Worm (Caenorhabditis elegans) whole organism, L3 larva: ENCODE measurements around the gene ncx-9.
A peak's percentile ranks its signal among the peaks of the same experiment; 100 is the strongest.

ENCODE experiments used
- R02D3.7 ChIP-seq: fragments of 150-350 bp; optimal IDR thresholded peaks from 2 replicates; lab custom pipeline; 2014; ENCODE audit warnings: missing biosample characterization, missing genetic modification characterization
- ZK546.5 ChIP-seq: sonication (generic microtip); optimal IDR thresholded peaks from 2 replicates; lab custom pipeline; 2017; ENCODE audit warnings: missing biosample characterization, missing genetic modification characterization
- ceh-16 ChIP-seq: sonication (generic microtip); optimal IDR thresholded peaks from 2 replicates; lab custom pipeline; 2017; ENCODE audit warnings: missing biosample characterization, missing genetic modification characterization
- ceh-28 ChIP-seq: fragments of 150-350 bp; optimal IDR thresholded peaks from 2 replicates; lab custom pipeline; 2014; ENCODE audit warnings: missing biosample characterization, missing genetic modification reagents, missing genetic modification characterization
- ceh-82 ChIP-seq: fragments of 150-350 bp; optimal IDR thresholded peaks from 2 replicates; lab custom pipeline; 2014; ENCODE audit warnings: missing biosample characterization, missing genetic modification characterization
- daf-12 ChIP-seq: fragments of 150-350 bp; optimal IDR thresholded peaks from 2 replicates; lab custom pipeline; 2014; ENCODE audit warnings: missing biosample characterization, missing genetic modification reagents, missing genetic modification characterization
- egl-27 ChIP-seq: sonication (generic microtip); optimal IDR thresholded peaks from 4 replicates; lab custom pipeline; 2017; ENCODE audit warnings: missing biosample characterization, missing genetic modification reagents, missing genetic modification characterization
- egl-5 ChIP-seq: fragments of 150-350 bp; optimal IDR thresholded peaks from 2 replicates; lab custom pipeline; 2017; ENCODE audit warnings: missing biosample characterization, missing genetic modification reagents, missing genetic modification characterization, inconsistent platforms
- elt-1 ChIP-seq: fragments of 150-350 bp; optimal IDR thresholded peaks from 2 replicates; lab custom pipeline; 2014; ENCODE audit warnings: missing biosample characterization, missing genetic modification characterization
- elt-2 ChIP-seq: sonication (generic microtip); optimal IDR thresholded peaks from 2 replicates; lab custom pipeline; 2016; ENCODE audit warnings: missing genetic modification reagents, mild to moderate bottlenecking, missing genetic modification characterization, missing compliant biosample characterization
- eor-1 ChIP-seq, 2 experiments: fragments of 150-350 bp; optimal IDR thresholded peaks; 2 replicates each; lab custom pipeline; 2014 to 2018; ENCODE audit warnings: missing biosample characterization in 2 of 2, missing genetic modification characterization in 2 of 2
- fkh-2 ChIP-seq: fragments of 150-350 bp; optimal IDR thresholded peaks from 2 replicates; lab custom pipeline; 2014; ENCODE audit warnings: missing biosample characterization, missing genetic modification reagents, missing genetic modification characterization
- hmg-11 ChIP-seq: sonication (generic microtip); optimal IDR thresholded peaks from 2 replicates; lab custom pipeline; 2016; ENCODE audit warnings: missing genetic modification characterization, missing compliant biosample characterization
- lin-15B ChIP-seq: fragments of 150-350 bp; optimal IDR thresholded peaks from 2 replicates; lab custom pipeline; 2014; ENCODE audit warnings: missing biosample characterization, missing genetic modification characterization
- lsy-12 ChIP-seq: sonication (generic microtip); optimal IDR thresholded peaks from 2 replicates; lab custom pipeline; 2016; ENCODE audit warnings: mild to moderate bottlenecking, missing genetic modification characterization, missing compliant biosample characterization
- mdl-1 ChIP-seq: fragments of 150-350 bp; optimal IDR thresholded peaks from 2 replicates; lab custom pipeline; 2014; ENCODE audit warnings: missing biosample characterization, missing genetic modification characterization
- nfya-1 ChIP-seq: sonication (generic microtip); optimal IDR thresholded peaks from 2 replicates; lab custom pipeline; 2017; ENCODE audit warnings: missing genetic modification characterization, mild to moderate bottlenecking, missing compliant biosample characterization, antibody characterized with exemption, moderate library complexity; ENCODE audit not compliant: insufficient read depth
- nhr-11 ChIP-seq: fragments of 150-350 bp; optimal IDR thresholded peaks from 2 replicates; lab custom pipeline; 2014; ENCODE audit warnings: missing biosample characterization, missing genetic modification characterization
- nhr-12 ChIP-seq: fragments of 150-350 bp; optimal IDR thresholded peaks from 2 replicates; lab custom pipeline; 2014; ENCODE audit warnings: missing biosample characterization, missing genetic modification characterization
- nhr-25 ChIP-seq: sonication (generic microtip); optimal IDR thresholded peaks from 2 replicates; lab custom pipeline; 2017; ENCODE audit warnings: missing biosample characterization, missing genetic modification characterization
- nhr-28 ChIP-seq: fragments of 150-350 bp; optimal IDR thresholded peaks from 2 replicates; lab custom pipeline; 2014; ENCODE audit warnings: missing biosample characterization, missing genetic modification characterization
- nhr-43 ChIP-seq: sonication (generic microtip); optimal IDR thresholded peaks from 2 replicates; lab custom pipeline; 2016; ENCODE audit warnings: mild to moderate bottlenecking, missing genetic modification characterization, missing compliant biosample characterization; ENCODE audit not compliant: poor library complexity, severe bottlenecking
- nhr-67 ChIP-seq: fragments of 150-350 bp; optimal IDR thresholded peaks from 2 replicates; lab custom pipeline; 2014; ENCODE audit warnings: missing biosample characterization, missing genetic modification characterization
- nhr-76 ChIP-seq: fragments of 150-350 bp; sonication (generic microtip); optimal IDR thresholded peaks from 5 replicates; lab custom pipeline; 2014; ENCODE audit warnings: missing biosample characterization, missing genetic modification characterization
- nhr-77 ChIP-seq: fragments of 150-350 bp; optimal IDR thresholded peaks from 2 replicates; lab custom pipeline; 2014; ENCODE audit warnings: missing biosample characterization, missing genetic modification characterization
- pha-4 ChIP-seq: fragments of 150-350 bp; optimal IDR thresholded peaks from 2 replicates; lab custom pipeline; 2014; ENCODE audit warnings: missing biosample characterization, missing genetic modification reagents, missing genetic modification characterization
- pqm-1 ChIP-seq: fragments of 150-350 bp; optimal IDR thresholded peaks from 2 replicates; lab custom pipeline; 2017; ENCODE audit warnings: missing biosample characterization, missing genetic modification characterization, inconsistent platforms
- sea-2 ChIP-seq: fragments of 150-350 bp; sonication (generic microtip); optimal IDR thresholded peaks from 4 replicates; lab custom pipeline; 2014; ENCODE audit warnings: missing biosample characterization, missing genetic modification reagents, missing genetic modification characterization
- skn-1 ChIP-seq: fragments of 150-350 bp; optimal IDR thresholded peaks from 2 replicates; lab custom pipeline; 2014; ENCODE audit warnings: missing biosample characterization, missing genetic modification characterization
- snpc-4 ChIP-seq: fragments of 150-350 bp; optimal IDR thresholded peaks from 2 replicates; lab custom pipeline; 2014; ENCODE audit warnings: missing biosample characterization, missing genetic modification characterization
- tbx-2 ChIP-seq: sonication (generic microtip); optimal IDR thresholded peaks from 2 replicates; lab custom pipeline; 2016; ENCODE audit warnings: mild to moderate bottlenecking, missing genetic modification characterization, missing compliant biosample characterization
- unc-39 ChIP-seq: sonication (generic microtip); optimal IDR thresholded peaks from 4 replicates; lab custom pipeline; 2017; ENCODE audit warnings: missing biosample characterization, missing genetic modification characterization
- unc-62 ChIP-seq: fragments of 150-350 bp; sonication (generic microtip); optimal IDR thresholded peaks from 4 replicates; lab custom pipeline; 2014; ENCODE audit warnings: missing biosample characterization, missing genetic modification reagents, missing genetic modification characterization
- ztf-11 ChIP-seq: fragments of 150-350 bp; optimal IDR thresholded peaks from 2 replicates; lab custom pipeline; 2014; ENCODE audit warnings: missing biosample characterization, missing genetic modification characterization
- ztf-4 ChIP-seq: fragments of 150-350 bp; optimal IDR thresholded peaks from 2 replicates; lab custom pipeline; 2014; ENCODE audit warnings: missing biosample characterization, missing genetic modification characterization

Gene ncx-9

ce11 chrV:4975140-4975539 is 19.9 kb downstream of the ncx-9 start, which contains the start of gene F26G5.1:
TSS of gene F26G5.1 (plus strand) at chrV:4975478.
- TF ChIP-seq R02D3.7 (tag; lab: Kevin White, UChicago): no peak
- no peak for TF ChIP-seq unc-39 (tag; lab: Kevin White, UChicago)
- TF ChIP-seq egl-27 (tag; lab: Kevin White, UChicago): no peak
- TF ChIP-seq lin-15B (tag; lab: Kevin White, UChicago): no peak
- no peak for TF ChIP-seq nhr-28 (tag; lab: Kevin White, UChicago)
- TF ChIP-seq nhr-77 (tag; lab: Kevin White, UChicago): no peak
- no peak for TF ChIP-seq eor-1 (tag; optimal IDR thresholded peaks at IDR 0.05; lab: Kevin White, UChicago)
- TF ChIP-seq mdl-1 (tag; lab: Kevin White, UChicago): no peak
- no peak for TF ChIP-seq nhr-76 (tag; lab: Kevin White, UChicago)
- no peak for TF ChIP-seq ztf-4
- no peak for TF ChIP-seq ceh-16 (tag; lab: Kevin White, UChicago)
- TF ChIP-seq lsy-12 (tag; lab: Kevin White, UChicago): no peak

DNA sequence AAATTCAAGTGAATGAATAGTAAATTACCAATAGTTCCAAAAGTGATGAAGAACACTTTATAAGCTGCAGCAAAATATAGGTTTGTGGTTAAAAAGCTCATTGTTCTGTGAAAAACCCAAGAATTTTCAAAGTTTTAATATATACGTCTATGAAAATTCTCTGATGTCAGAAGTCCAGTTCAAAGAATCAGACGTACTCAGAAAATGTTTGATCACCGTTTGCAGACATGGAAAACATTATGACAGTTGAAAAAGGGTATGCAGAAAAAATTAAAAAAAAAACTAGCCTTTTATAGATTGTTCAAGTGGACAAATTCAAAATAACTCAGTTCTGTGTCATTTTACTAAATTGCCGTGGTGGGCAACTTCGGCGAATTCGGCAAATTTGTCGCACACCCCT is 20.4 kb downstream of the ncx-9 start, which contains the start of gene srsx-10:
TSS of gene srsx-10 (minus strand) at position 101 of the 400 bp plus-strand sequence.
- no peak for TF ChIP-seq skn-1 (tag; lab: Kevin White, UChicago)
- no peak for TF ChIP-seq nhr-11
- no peak for TF ChIP-seq hmg-11
- TF ChIP-seq pqm-1: no peak
- no peak for TF ChIP-seq elt-1 (tag; lab: Kevin White, UChicago)

ce11 chrV:4972943-4973342 is 22.1 kb downstream of the ncx-9 start, which contains the start of gene srsx-9:
TSS of gene srsx-9 (minus strand) at chrV:4973043.
- no peak for TF ChIP-seq hmg-11
- TF ChIP-seq tbx-2 (tag; lab: Kevin White, UChicago): no peak
- no peak for TF ChIP-seq nhr-76 (tag; lab: Kevin White, UChicago)
- TF ChIP-seq snpc-4 (tag; lab: Kevin White, UChicago): no peak
- TF ChIP-seq ceh-16 (tag; lab: Kevin White, UChicago): no peak

- TF ChIP-seq pha-4 (tag; lab: Kevin White, UChicago) (peak; percentile 87), elt-2 (no peak), nhr-43 (tag; lab: Kevin White, UChicago) (no peak), ztf-11 (no peak), pqm-1 (peak; percentile 14), ceh-82 (tag; lab: Kevin White, UChicago) (no peak), lin-15B (tag; lab: Kevin White, UChicago) (no peak)
These were observed 25.6 kb downstream of the ncx-9 start for ce11 chrV:4969503-4969902.

- TF ChIP-seq elt-1 (tag; lab: Kevin White, UChicago) (no peak), eor-1 (tag; optimal IDR thresholded peaks at IDR 0.05; lab: Kevin White, UChicago) (no peak), fkh-2 (tag; lab: Kevin White, UChicago) (no peak), nfya-1 (no peak), ceh-28 (tag; lab: Kevin White, UChicago) (no peak), hmg-11 (no peak), egl-5 (tag; lab: Kevin White, UChicago) (no peak), daf-12 (tag; lab: Kevin White, UChicago) (no peak), tbx-2 (tag; lab: Kevin White, UChicago) (no peak), R02D3.7 (tag; lab: Kevin White, UChicago) (no peak), nhr-67 (tag; lab: Kevin White, UChicago) (no peak), pqm-1 (no peak), ZK546.5 (no peak), nhr-25 (tag; lab: Kevin White, UChicago) (no peak), elt-2 (no peak), unc-62 (GFP tag; lab: Kevin White, UChicago) (no peak), sea-2 (GFP tag; lab: Kevin White, UChicago) (no peak), egl-27 (tag; lab: Kevin White, UChicago) (no peak), nhr-76 (tag; lab: Kevin White, UChicago) (no peak), nhr-12 (tag; lab: Kevin White, UChicago) (no peak)
- TF ChIP-seq, all 47 proteins: peak for 0
These were observed 26.3 kb downstream of the ncx-9 start for ce11 chrV:4968775-4969174.
